Worm (Caenorhabditis elegans): ENCODE measurements around the gene F13A2.4.

- TF ChIP-seq nhr-6 (tag; optimal IDR thresholded peaks at IDR 0.05) = no peak
- no peak for TF ChIP-seq nhr-77 (tag; optimal IDR thresholded peaks at IDR 0.05)
Measured at ce11 chrV:4419767-4420322, 19.8 kb upstream of the F13A2.4 start, which contains the start of the genes Y47D7A.7 and Y47D7A.2.
